Worm (Caenorhabditis elegans) whole organism, dauer: ENCODE results near the gene F56B3.4.
"Not testable (repeated sequence)": the region's sequence is repeated elsewhere in the genome, so short reads cannot be mapped to it uniquely, and the experiment has no call there.

Experiments used
- unc-62 ChIP-seq: sonication (generic microtip); optimal IDR thresholded peaks from 2 replicates; lab custom pipeline; 2017; ENCODE audit warnings: missing biosample characterization, missing genetic modification reagents, missing genetic modification characterization

F56B3.4 gene

DNA sequence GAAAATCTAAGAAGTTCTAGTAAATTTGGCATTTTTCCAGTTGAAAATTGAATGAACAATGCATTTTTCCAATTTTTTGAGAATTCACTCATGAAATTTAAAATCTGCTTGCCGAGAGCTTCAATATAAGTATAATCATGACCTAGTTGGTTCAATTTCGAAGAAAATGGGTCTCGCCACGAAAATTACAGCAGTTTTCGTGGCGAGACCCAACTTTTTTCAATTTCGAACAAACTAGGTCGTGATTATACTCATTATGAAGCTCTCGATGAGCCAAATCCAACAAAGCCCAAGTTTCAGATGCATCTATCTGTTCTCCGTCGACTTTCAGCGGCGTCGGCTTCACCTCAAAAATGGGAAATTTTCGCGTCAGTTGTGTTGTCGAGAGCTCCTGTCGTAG, 6.4 kb upstream of the F56B3.4 start, which contains the start of gene mrpl-46:
Gene mrpl-46 (plus strand): TSS at position 301 of the 400 bp plus-strand sequence.
- no peak for TF ChIP-seq unc-62 (GFP tag; lab: Kevin White, UChicago)

DNA sequence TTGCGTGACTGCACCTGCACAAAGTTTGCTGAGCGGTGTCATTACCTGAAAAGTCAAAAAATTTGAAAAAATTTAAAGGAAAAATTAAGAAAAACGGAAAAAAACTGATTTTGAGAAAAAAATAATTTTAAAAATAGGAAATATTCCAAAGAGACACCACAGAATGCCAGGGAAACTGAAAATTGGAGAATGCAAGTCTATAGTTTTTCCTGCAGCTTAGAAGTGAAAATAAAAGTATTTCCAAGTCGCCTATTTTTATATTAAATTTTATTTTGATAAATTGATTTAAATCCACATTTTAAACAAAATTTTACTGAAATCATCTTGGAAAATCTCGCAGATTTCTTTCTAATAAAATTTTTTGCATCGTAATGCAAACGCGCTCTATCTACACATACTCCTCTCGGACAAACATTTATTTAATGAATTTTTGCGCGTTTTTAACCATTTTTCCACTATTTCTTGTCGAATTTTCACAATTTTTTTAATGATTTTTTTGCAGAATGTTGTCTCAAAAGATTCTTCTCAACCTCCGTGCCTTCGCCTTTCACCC, 2.5 kb upstream of the F56B3.4 start, which contains the start of the genes F56B3.11 and ech-5:
Gene F56B3.11 (minus strand): TSS at position 51 of the 553 bp plus-strand sequence.
Gene ech-5 (plus strand): TSS at position 503 of the 553 bp plus-strand sequence.
- no peak for TF ChIP-seq unc-62 (GFP tag; lab: Kevin White, UChicago)

DNA sequence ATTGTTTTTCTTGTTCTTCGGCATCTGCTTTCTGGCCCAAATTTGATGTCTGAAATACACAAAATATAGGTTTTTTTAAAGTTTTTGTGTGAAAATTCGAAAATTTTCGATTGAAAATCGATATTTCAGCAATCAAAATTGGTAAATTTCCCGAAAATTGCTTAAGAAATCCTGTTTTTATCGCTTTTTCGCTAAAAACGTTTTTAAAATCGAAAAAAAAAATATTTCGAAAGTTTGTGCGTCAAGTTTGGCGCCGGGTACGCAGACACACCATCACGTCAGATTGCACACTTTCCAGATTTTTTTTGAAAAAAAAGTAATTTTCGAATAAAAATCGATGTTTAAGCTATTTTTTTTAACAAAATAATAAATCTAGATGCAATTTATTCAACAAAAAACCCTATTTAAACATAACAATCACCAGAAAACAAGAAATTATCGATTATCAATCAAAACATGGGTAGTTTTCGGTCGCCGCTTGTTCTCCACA, 1.4 kb upstream of the F56B3.4 start, which contains the start of gene skr-18:
Gene skr-18 (minus strand): TSS at position 51 of the 490 bp plus-strand sequence.
- TF ChIP-seq unc-62 (GFP tag; lab: Kevin White, UChicago), result no peak

DNA sequence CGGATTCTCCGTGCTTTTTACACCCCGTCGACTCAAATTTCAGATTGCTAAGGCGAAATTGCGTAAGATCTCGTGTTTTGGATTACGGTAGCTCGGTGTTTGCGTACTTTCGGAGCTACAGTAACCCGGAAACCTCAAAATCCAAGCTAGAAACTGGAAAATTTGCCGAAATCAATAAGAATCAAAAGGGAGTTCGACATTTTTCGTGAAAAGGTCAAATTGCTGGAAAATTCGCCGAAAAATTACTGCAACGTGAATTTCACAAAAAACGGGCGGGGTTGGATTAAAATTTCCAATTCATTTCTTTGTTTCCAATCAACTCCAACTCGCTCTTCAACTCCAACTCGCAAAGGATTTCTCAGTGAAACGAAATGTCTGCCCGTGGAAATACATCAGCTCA, 6.3 kb downstream of the F56B3.4 start, which contains the start of gene F56B3.6:
Gene F56B3.6 (plus strand): TSS at position 301 of the 400 bp plus-strand sequence.
- TF ChIP-seq unc-62 (GFP tag; lab: Kevin White, UChicago), result no peak

DNA sequence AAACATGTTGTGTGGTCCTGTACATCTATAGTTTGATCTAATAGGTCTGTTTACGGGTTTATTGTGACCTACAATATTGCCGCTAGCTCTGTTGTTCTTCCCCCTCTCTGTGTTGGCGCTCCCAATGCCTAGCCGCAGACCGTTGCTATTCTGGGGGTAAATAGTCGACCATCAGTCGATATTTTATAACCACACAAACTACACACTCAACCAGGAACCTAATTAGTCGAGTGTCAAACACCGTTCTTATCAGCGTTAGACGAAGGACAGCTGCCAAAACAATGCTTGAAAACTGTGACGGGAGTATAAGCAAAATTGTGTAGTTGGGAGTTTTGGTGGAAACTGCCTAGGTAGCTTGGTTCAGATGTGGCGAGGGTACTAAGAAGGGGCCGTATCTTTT, 11.7 kb downstream of the F56B3.4 start:
- no peak for TF ChIP-seq unc-62 (GFP tag; lab: Kevin White, UChicago)

DNA sequence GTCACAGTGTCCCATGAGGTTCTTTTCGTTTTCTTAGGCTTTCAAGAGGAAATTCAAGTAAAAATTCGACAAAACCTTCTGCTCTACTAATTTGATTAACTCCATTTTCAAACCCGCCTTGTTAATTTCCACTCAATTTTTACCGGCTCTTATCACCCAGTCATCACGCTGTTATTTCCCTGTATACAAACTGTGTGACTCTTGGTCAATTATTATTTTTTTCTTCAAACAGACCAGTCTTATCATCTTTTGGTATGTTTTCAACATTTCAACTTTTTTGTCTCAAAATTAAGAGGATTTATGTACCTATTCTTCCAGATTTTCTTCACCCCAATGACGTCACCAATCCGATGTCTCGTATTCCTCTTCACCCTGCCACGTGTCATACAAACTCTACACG, 15.6 kb downstream of the F56B3.4 start, which contains the start of gene ugt-52:
Gene ugt-52 (plus strand): TSS at position 301 of the 400 bp plus-strand sequence.
- no peak for TF ChIP-seq unc-62 (GFP tag; lab: Kevin White, UChicago)

DNA sequence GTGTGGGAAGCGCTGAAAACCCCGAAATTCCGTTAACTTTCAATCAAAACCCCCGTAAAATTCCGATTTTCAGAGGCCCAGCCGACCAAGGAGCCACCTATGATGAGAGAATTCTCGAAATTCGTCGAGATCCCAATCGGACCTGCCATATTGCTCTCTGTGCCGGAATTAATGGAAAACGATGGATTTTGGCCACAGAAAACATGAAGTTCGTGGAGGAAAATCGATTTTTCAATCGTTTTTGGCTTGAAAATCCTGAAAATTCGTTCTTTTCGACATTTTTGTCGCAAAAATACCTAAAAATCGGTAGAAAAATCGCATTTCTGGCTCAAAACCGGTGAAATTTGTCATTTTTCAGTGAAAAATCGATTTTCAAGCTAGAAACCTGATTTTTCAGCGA, 20.5 kb downstream of the F56B3.4 start:
- TF ChIP-seq unc-62 (GFP tag; lab: Kevin White, UChicago), result no peak

DNA sequence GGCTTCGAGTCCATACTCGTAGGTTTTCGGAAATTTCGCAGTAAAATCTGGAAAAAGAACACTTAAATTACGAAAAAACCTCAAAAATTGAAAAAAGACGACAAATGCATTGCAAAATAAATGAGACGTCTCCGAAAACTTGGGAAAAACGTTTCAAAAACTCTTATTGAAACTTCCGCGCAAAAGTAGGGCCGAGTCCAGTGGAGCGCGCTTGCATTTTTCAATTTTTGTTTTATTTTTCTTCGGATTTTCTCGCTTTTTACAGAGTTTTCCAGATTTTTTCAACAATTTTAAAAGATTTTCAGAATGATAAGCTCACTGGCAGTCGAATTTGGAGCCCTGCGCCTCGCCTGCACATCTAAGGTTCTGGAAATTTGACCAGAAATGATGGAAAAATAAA, 21.1 kb downstream of the F56B3.4 start, which contains the start of gene mrpl-2:
Gene mrpl-2 (plus strand): TSS at position 307 of the 400 bp plus-strand sequence.
- no peak for TF ChIP-seq unc-62 (GFP tag; lab: Kevin White, UChicago)

DNA sequence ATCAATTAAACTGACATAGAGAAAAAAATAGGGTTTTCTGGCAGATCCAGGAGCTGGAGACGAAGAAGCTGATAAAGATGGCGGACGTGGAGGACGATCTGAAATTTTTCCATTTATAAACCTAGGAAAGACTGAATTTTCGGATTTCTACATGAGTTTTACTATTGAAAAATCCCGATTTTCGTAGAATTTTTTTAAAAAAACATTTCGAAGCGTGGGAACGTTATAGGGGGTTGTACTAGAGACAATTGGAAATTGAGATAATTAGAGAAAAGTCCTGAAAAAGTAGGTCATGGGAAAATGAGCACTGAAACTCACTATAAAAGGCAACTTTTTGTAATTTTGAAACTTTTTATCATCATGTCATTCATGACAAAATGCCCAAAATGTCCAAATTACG, 23.0 kb downstream of the F56B3.4 start, which contains the start of gene F56B3.9:
Gene F56B3.9 (plus strand): TSS at position 301 of the 400 bp plus-strand sequence.
- TF ChIP-seq unc-62 (GFP tag; lab: Kevin White, UChicago), result not testable (repeated sequence)

DNA sequence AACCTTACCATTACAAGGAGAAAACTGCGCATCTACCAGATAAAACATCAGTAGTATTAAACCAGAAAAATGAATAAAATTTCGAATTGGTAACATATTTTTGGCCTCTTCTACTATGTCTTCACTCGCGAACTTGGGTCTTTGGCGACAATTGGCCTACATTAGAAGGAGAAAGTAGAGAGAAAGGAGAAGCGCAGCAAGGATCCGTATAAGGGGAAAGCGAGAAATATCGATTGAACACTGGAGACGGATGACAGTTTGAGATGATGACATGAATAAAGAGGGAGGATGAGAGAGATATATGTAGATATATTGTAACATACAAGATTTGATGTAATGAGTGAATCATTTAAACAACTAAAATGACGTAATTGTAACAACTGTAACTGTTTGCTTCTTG, 25.8 kb downstream of the F56B3.4 start, which contains the start of gene F56B3.2:
Gene F56B3.2 (minus strand): TSS at position 273 of the 400 bp plus-strand sequence.
- no peak for TF ChIP-seq unc-62 (GFP tag; lab: Kevin White, UChicago)

DNA sequence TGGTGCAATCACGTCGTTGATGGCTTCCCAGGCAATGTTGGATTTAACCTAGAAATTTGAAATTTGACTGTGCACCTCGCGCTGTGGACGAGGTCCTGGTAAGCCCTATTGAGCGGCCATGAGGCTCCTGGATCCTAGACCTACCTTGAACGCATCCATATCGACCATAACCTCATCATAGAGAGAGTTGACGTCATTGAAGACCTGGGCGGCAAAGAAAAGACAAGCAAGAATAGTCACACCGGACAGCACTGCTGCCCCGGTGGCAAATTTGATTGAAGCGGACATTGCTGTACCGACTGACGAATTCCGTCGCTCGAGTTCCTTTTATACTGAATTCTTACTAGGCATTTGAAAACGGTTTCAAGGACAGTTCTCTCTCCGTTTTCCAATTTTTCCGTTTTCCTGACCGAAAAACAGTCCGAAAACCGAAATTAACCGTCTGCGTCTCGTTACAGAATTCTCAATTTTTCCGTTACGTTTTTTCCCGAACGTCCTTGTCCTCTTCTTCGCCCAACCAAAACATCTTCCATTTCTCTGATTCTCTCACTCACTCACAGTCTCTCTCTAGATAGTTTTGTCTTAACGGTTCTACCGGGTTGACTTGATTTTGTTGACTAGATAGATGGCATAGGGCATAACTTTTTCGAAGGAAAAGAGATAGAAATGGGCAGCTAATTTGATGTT, 30.6 kb downstream of the F56B3.4 start, which contains the start of gene col-103:
Gene col-103 (minus strand): TSS at position 302 of the 687 bp plus-strand sequence.
- no peak for TF ChIP-seq unc-62 (GFP tag; lab: Kevin White, UChicago)

DNA sequence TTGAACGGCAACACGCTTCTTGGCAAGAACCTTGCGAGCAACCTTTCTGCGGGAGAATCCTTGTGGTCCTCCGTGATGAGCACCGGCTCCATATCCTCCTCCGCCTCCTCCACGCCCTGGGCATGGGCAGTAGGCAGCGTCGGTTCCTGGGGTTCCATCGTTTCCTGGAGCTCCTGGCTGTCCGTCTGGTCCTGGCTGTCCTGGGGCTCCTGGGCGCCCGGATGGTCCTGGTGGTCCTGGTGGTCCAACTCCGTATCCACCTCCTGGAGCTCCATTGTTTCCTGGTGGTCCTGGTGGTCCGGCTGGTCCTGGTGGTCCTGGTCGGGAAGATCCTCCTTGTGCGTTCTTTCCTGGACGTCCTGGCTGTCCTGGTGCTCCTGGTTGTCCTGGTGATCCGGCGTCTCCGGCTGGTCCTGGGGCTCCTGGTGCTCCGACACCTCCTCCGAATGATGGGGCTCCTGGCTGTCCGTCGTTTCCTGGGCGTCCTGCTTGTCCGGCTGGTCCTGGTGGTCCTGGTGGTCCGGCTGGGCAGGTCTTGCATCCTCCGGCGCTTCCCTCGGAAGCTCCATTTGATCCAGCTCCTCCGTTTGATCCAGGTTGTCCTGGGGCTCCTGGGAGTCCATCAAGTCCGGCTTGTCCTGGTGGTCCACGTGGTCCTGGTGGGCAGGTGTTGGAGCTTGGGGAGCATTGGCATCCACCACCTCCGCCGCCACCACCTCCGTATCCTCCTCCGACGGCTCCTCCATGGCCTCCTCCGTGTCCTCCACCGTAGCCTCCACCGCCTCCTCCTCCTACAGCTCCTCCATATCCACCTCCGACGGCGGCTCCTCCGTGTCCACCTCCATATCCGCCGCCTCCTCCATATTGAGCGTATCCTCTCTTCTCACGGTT, 31.3 kb downstream of the F56B3.4 start:
- no peak for TF ChIP-seq unc-62 (GFP tag; lab: Kevin White, UChicago)

DNA sequence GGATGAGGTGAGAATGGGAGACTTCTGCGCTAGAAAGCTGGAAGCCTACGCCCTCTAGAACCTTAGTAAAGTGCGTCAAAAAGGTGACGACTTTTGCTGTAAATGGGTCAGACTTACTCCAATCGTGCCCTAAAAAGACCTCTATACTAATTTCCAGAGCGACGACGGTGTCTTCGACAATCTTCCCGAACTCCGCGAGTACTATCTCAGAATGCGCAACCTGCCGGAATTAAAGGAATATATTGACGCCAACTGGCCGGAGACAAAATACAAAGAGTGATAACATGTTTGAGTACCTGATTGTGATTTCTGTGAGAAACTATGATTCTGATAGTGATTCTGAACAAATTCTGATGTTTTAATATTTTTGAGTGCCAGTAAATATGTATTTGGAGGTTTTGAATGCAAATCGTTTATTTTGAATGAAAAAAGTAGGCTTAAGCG, 32.0 kb downstream of the F56B3.4 start:
- no peak for TF ChIP-seq unc-62 (GFP tag; lab: Kevin White, UChicago)

DNA sequence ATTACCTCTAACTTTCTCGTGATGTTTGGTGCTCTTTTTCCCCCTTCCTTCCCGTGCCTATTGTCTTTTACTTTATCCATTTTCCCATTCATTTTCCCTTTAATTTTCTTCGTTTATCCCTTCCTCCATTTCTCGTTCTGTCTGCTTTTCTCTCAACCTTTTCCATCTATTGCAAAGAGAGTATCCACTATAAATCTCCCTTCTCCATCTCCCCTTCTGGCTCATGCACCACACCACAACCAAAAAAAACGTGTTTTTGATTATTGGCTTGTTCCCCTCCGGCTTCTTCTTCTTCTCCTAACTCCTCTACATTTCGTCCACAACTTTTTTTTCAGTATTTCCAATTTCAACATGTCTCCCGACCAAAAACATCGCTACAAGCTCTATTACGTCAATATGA, 33.8 kb downstream of the F56B3.4 start, which contains the start of gene gst-40:
Gene gst-40 (plus strand): TSS at position 236 of the 400 bp plus-strand sequence.
- no peak for TF ChIP-seq unc-62 (GFP tag; lab: Kevin White, UChicago)

DNA sequence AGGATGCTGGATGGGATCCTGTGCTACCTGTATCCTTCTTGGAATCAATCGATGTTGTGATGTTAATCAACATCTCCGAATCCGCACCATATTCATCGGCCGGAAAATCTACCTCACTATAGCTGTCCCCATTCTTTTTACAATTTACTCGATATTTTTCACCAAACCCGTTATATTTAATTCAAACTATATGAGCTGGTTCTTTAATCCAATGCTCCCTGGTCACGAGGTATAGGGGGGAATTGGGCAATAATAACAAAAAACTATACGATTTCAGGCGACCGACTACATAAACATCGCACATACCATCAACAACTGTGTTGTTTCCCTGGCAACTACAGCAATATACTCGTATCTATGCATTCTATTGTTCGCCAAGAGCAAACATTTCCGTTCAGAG, 36.5 kb downstream of the F56B3.4 start:
- TF ChIP-seq unc-62 (GFP tag; lab: Kevin White, UChicago), result no peak
